Worm (Caenorhabditis elegans) whole organism, L1 larva: ENCODE data around the gene K02E10.7.

Source experiments
- C04F5.9 ChIP-seq: sonication (generic microtip); optimal IDR thresholded peaks from 2 replicates; lab custom pipeline; 2016; ENCODE audit warnings: missing genetic modification characterization, missing compliant biosample characterization
- C16A3.4 ChIP-seq: fragments of 150-350 bp; optimal IDR thresholded peaks from 2 replicates; lab custom pipeline; 2014; ENCODE audit warnings: missing biosample characterization, missing genetic modification characterization
- aly-2 ChIP-seq: fragments of 150-350 bp; optimal IDR thresholded peaks from 2 replicates; lab custom pipeline; 2014; ENCODE audit warnings: missing biosample characterization, missing genetic modification characterization
- blmp-1 ChIP-seq: fragments of 150-350 bp; optimal IDR thresholded peaks from 2 replicates; lab custom pipeline; 2014; ENCODE audit warnings: missing biosample characterization, missing genetic modification characterization
- ceh-63 ChIP-seq: fragments of 200-800 bp; sonication (Bioruptor generic); optimal IDR thresholded peaks from 2 replicates; lab custom pipeline; 2018; ENCODE audit warnings: mild to moderate bottlenecking, missing genetic modification characterization, missing compliant biosample characterization
- ceh-8 ChIP-seq: fragments of 200-800 bp; sonication (Bioruptor generic); optimal IDR thresholded peaks from 2 replicates; lab custom pipeline; 2018; ENCODE audit warnings: mild to moderate bottlenecking, missing genetic modification characterization, moderate library complexity, missing compliant biosample characterization
- ceh-88 ChIP-seq: fragments of 200-800 bp; sonication (Bioruptor generic); IDR thresholded peaks from 2 replicates; pipeline ENCODE4 v1.3.6; 2022; ENCODE audit warnings: missing genetic modification characterization, missing compliant biosample characterization
- dpl-1 ChIP-seq, 3 experiments: fragments of 150-350 bp in 2 of 3; sonication (generic microtip) in 1 of 3; optimal IDR thresholded peaks; 2 replicates each; lab custom pipeline; 2014 to 2017; ENCODE audit warnings: missing biosample characterization in 3 of 3, missing genetic modification characterization in 3 of 3, missing genetic modification reagents in 3 of 3
- efl-1 ChIP-seq, 4 experiments: fragments of 150-350 bp; optimal IDR thresholded peaks in 3 of 4; peaks in 1 of 4; 1 replicate in 1 of 4; 2 replicates in 3 of 4; lab custom pipeline; 2014; ENCODE audit warnings: missing biosample characterization in 2 of 4, missing genetic modification characterization in 2 of 4, missing genetic modification reagents in 2 of 4
- efl-3 ChIP-seq: fragments of 200-800 bp; sonication (Bioruptor generic); optimal IDR thresholded peaks from 2 replicates; lab custom pipeline; 2018; ENCODE audit warnings: mild to moderate bottlenecking, missing genetic modification characterization, missing compliant biosample characterization
- egl-13 ChIP-seq: sonication (generic microtip); optimal IDR thresholded peaks from 2 replicates; lab custom pipeline; 2016; ENCODE audit warnings: missing genotype, missing genetic modification reagents, missing genetic modification characterization, missing compliant biosample characterization
- egl-27 ChIP-seq, 2 experiments: fragments of 150-350 bp in 1 of 2; sonication (generic microtip); optimal IDR thresholded peaks; 3 replicates each; lab custom pipeline; 2017 to 2018; ENCODE audit warnings: missing biosample characterization in 2 of 2, missing genetic modification characterization in 2 of 2, missing genetic modification reagents in 2 of 2
- elt-2 ChIP-seq: sonication (generic microtip); optimal IDR thresholded peaks from 2 replicates; lab custom pipeline; 2016; ENCODE audit warnings: missing genetic modification characterization, mild to moderate bottlenecking, inconsistent platforms, missing compliant biosample characterization, missing genetic modification reagents
- elt-3 ChIP-seq, 6 experiments: fragments of 150-350 bp in 1 of 6; sonication (generic microtip); optimal IDR thresholded peaks; 2 replicates each; lab custom pipeline; 2017 to 2018; ENCODE audit warnings: missing biosample characterization in 6 of 6, missing genetic modification characterization in 6 of 6, inconsistent platforms in 1 of 6
- grh-1 ChIP-seq: fragments of 200-800 bp; sonication (Bioruptor generic); IDR thresholded peaks from 2 replicates; pipeline ENCODE4 v1.3.6; 2022; ENCODE audit warnings: missing genetic modification reagents, missing genetic modification characterization, missing compliant biosample characterization
- hlh-4 ChIP-seq: sonication (generic microtip); optimal IDR thresholded peaks from 2 replicates; lab custom pipeline; 2016; ENCODE audit warnings: mild to moderate bottlenecking, missing genetic modification characterization, missing compliant biosample characterization
- hpl-2 ChIP-seq: fragments of 150-350 bp; optimal IDR thresholded peaks from 2 replicates; lab custom pipeline; 2014; ENCODE audit warnings: missing biosample characterization, missing genetic modification reagents, missing genetic modification characterization
- irx-1 ChIP-seq: sonication (generic microtip); optimal IDR thresholded peaks from 2 replicates; lab custom pipeline; 2016; ENCODE audit warnings: missing genetic modification characterization, missing compliant biosample characterization
- lin-14 ChIP-seq: fragments of 200-800 bp; sonication (Bioruptor generic); optimal IDR thresholded peaks from 2 replicates; lab custom pipeline; 2018; ENCODE audit warnings: mild to moderate bottlenecking, missing genetic modification characterization, moderate library complexity, missing compliant biosample characterization
- lin-15B ChIP-seq: fragments of 150-350 bp; sonication (generic microtip); optimal IDR thresholded peaks from 3 replicates; lab custom pipeline; 2014; ENCODE audit warnings: missing biosample characterization, missing genetic modification characterization
- lin-35 ChIP-seq, 2 experiments: fragments of 150-350 bp; optimal IDR thresholded peaks; 2 replicates each; lab custom pipeline; 2014; ENCODE audit warnings: missing biosample characterization in 2 of 2, missing genetic modification characterization in 2 of 2, missing genetic modification reagents in 2 of 2
- lin-39 ChIP-seq: fragments of 150-350 bp; optimal IDR thresholded peaks from 2 replicates; lab custom pipeline; 2014; ENCODE audit warnings: missing biosample characterization, missing genetic modification reagents, missing genetic modification characterization
- lir-3 ChIP-seq: sonication (generic microtip); optimal IDR thresholded peaks from 2 replicates; lab custom pipeline; 2016; ENCODE audit warnings: mild to moderate bottlenecking, missing genetic modification characterization, moderate library complexity, missing compliant biosample characterization; ENCODE audit not compliant: poor library complexity
- lsy-2 ChIP-seq, 2 experiments: fragments of 150-350 bp; optimal IDR thresholded peaks; 2 replicates each; lab custom pipeline; 2014; ENCODE audit warnings: missing biosample characterization in 2 of 2, missing genetic modification characterization in 2 of 2
- mab-9 ChIP-seq: fragments of 200-800 bp; sonication (Bioruptor generic); IDR thresholded peaks from 2 replicates; pipeline ENCODE4 v1.3.6; 2022; ENCODE audit warnings: missing genetic modification reagents, missing genetic modification characterization, missing compliant biosample characterization
- mef-2 ChIP-seq: fragments of 150-350 bp; optimal IDR thresholded peaks from 2 replicates; lab custom pipeline; 2014; ENCODE audit warnings: missing biosample characterization, missing genetic modification characterization
- mep-1 ChIP-seq: fragments of 150-350 bp; optimal IDR thresholded peaks from 2 replicates; lab custom pipeline; 2014; ENCODE audit warnings: missing biosample characterization, missing genetic modification characterization
- nhr-11 ChIP-seq: fragments of 150-350 bp; optimal IDR thresholded peaks from 2 replicates; lab custom pipeline; 2014; ENCODE audit warnings: missing biosample characterization, missing genetic modification characterization
- nhr-12 ChIP-seq: sonication (generic microtip); optimal IDR thresholded peaks from 2 replicates; lab custom pipeline; 2017; ENCODE audit warnings: missing biosample characterization, missing genetic modification characterization
- nhr-20 ChIP-seq: sonication (generic microtip); optimal IDR thresholded peaks from 2 replicates; lab custom pipeline; 2016; ENCODE audit warnings: mild to moderate bottlenecking, missing genetic modification characterization, missing compliant biosample characterization
- nhr-237 ChIP-seq: fragments of 150-350 bp; optimal IDR thresholded peaks from 2 replicates; lab custom pipeline; 2014; ENCODE audit warnings: missing biosample characterization, missing genetic modification characterization
- nhr-47 ChIP-seq: sonication (generic microtip); optimal IDR thresholded peaks from 2 replicates; lab custom pipeline; 2016; ENCODE audit warnings: mild to moderate bottlenecking, missing genetic modification characterization, moderate library complexity, missing compliant biosample characterization
- nhr-71 ChIP-seq: sonication (generic microtip); optimal IDR thresholded peaks from 2 replicates; lab custom pipeline; 2016; ENCODE audit warnings: mild to moderate bottlenecking, missing genetic modification characterization, moderate library complexity, missing compliant biosample characterization
- nhr-77 ChIP-seq: fragments of 150-350 bp; optimal IDR thresholded peaks from 2 replicates; lab custom pipeline; 2014; ENCODE audit warnings: missing biosample characterization, missing genetic modification characterization
- nhr-85 ChIP-seq: sonication (generic microtip); peaks from one replicate; lab custom pipeline; 2016; ENCODE audit warnings: missing genetic modification characterization, inconsistent platforms, missing compliant biosample characterization
- pag-3 ChIP-seq: sonication (generic microtip); optimal IDR thresholded peaks from 2 replicates; lab custom pipeline; 2017; ENCODE audit warnings: missing genetic modification characterization, mild to moderate bottlenecking, missing compliant biosample characterization, antibody characterized with exemption, borderline replicate concordance; ENCODE audit not compliant: insufficient read depth
- pqm-1 ChIP-seq: sonication (generic microtip); optimal IDR thresholded peaks from 3 replicates; lab custom pipeline; 2017; ENCODE audit warnings: missing biosample characterization, missing genetic modification characterization
- rnt-1 ChIP-seq: sonication (generic microtip); optimal IDR thresholded peaks from 2 replicates; lab custom pipeline; 2016; ENCODE audit warnings: mild to moderate bottlenecking, missing genetic modification characterization, moderate library complexity, missing compliant biosample characterization
- skn-1 ChIP-seq: fragments of 150-350 bp; optimal IDR thresholded peaks from 2 replicates; lab custom pipeline; 2014; ENCODE audit warnings: missing biosample characterization, missing genetic modification characterization
- snpc-4 ChIP-seq: fragments of 150-350 bp; optimal IDR thresholded peaks from 2 replicates; lab custom pipeline; 2014; ENCODE audit warnings: missing biosample characterization, missing genetic modification characterization
- snu-23 ChIP-seq: sonication (generic microtip); optimal IDR thresholded peaks from 2 replicates; lab custom pipeline; 2016; ENCODE audit warnings: missing genetic modification characterization, missing compliant biosample characterization
- sup-37 ChIP-seq: fragments of 200-800 bp; sonication (Bioruptor generic); optimal IDR thresholded peaks from 2 replicates; lab custom pipeline; 2018; ENCODE audit warnings: mild to moderate bottlenecking, missing genetic modification characterization, missing compliant biosample characterization
- swsn-7 ChIP-seq: sonication (generic microtip); optimal IDR thresholded peaks from 2 replicates; lab custom pipeline; 2016; ENCODE audit warnings: missing genetic modification characterization, missing compliant biosample characterization
- tbx-2 ChIP-seq: sonication (generic microtip); optimal IDR thresholded peaks from 2 replicates; lab custom pipeline; 2016; ENCODE audit warnings: missing genetic modification characterization, missing compliant biosample characterization
- unc-130 ChIP-seq: fragments of 150-350 bp; optimal IDR thresholded peaks from 2 replicates; lab custom pipeline; 2017; ENCODE audit warnings: missing biosample characterization, missing genetic modification characterization, inconsistent platforms
- unc-30 ChIP-seq: sonication (generic microtip); optimal IDR thresholded peaks from 2 replicates; lab custom pipeline; 2017; ENCODE audit warnings: missing biosample characterization, missing genetic modification characterization
- unc-62 ChIP-seq: fragments of 150-350 bp; optimal IDR thresholded peaks from 2 replicates; lab custom pipeline; 2014; ENCODE audit warnings: missing biosample characterization, missing genetic modification reagents, missing genetic modification characterization
- vab-15 ChIP-seq: sonication (generic microtip); optimal IDR thresholded peaks from 2 replicates; lab custom pipeline; 2017; ENCODE audit warnings: missing genotype, mild to moderate bottlenecking, missing genetic modification characterization, missing compliant biosample characterization
- xbp-1 ChIP-seq: sonication (generic microtip); optimal IDR thresholded peaks from 2 replicates; lab custom pipeline; 2016; ENCODE audit warnings: missing genetic modification characterization, missing compliant biosample characterization
- ztf-11 ChIP-seq, 2 experiments: sonication (generic microtip); optimal IDR thresholded peaks; 2 replicates each; lab custom pipeline; 2016 to 2017; ENCODE audit warnings: missing genetic modification characterization in 2 of 2, missing biosample characterization in 1 of 2, missing compliant biosample characterization in 1 of 2

Gene K02E10.7

DNA sequence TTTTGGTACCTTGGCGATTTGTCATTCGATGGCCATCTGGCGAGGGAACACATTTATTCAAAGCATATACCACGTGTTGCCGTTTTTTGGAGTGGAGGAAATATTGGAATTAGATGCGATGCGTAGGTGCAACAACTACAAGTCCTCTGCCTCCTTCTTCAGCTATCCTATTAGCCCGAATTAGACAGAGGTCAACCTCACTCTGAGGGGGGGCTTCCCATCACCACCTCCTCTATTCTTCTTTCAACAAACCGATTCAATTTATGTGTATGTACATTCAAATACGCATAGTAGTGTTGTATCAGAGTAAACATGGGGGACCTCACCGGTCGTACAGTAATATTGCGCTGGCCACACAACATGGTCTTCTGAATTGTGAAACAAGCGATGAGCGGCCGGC is 10.5 kb downstream of the K02E10.7 start:
- peak; percentile 4 for TF ChIP-seq lin-14 (GFP tag; lab: Kevin White, UChicago)
- TF ChIP-seq ztf-11 (tag; optimal IDR thresholded peaks at IDR 0.05; lab: Kevin White, UChicago): no peak
- no peak for TF ChIP-seq pqm-1 (tag; lab: Kevin White, UChicago)
- TF ChIP-seq egl-13 (tag; lab: Kevin White, UChicago): no peak
- TF ChIP-seq ceh-8 (GFP tag; lab: Kevin White, UChicago): peak; percentile 25
- TF ChIP-seq nhr-237 (tag; lab: Kevin White, UChicago): no peak

DNA sequence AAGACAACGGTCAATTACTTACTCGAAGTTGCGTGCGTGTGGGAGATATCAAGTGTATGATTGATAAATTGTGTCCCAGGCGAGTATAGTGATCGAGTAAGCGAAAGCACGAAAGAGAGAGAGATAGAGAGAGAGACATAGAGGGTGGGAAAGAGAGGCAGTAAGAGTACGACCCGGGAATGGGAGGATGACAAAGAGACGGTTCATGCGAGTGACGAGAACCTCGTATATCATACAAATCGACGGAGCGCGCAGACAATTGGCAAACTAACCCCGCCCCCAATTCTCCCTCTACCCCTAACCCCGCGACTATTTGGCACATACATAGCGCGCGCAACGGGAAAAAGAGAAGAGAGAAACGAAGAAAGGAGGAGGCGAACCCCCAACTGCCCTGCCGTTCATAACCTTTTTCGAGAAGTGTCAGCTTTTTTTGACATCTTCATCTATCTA is 12.5 kb downstream of the K02E10.7 start, which contains the start of gene rabr-1:
Gene rabr-1, plus strand, starts transcription at position 316 of the 450 bp plus-strand sequence.
- TF ChIP-seq nhr-12 (tag; lab: Kevin White, UChicago) (no peak), nhr-47 (tag; lab: Kevin White, UChicago) (peak; percentile 43), snu-23 (GFP tag; lab: Kevin White, UChicago) (peak; percentile 75), nhr-11 (tag; lab: Kevin White, UChicago) (no peak), C16A3.4 (peak; percentile 33), rnt-1 (peak; percentile 32), nhr-85 (tag; lab: Kevin White, UChicago) (peak; percentile 97), skn-1 (tag; lab: Kevin White, UChicago) (peak; percentile 97), vab-15 (peak; percentile 24), egl-27 (tag; optimal IDR thresholded peaks at IDR 0.05; lab: Kevin White, UChicago) (no peak), grh-1 (peak; percentile 47), unc-30 (tag; lab: Kevin White, UChicago) (no peak), nhr-71 (peak; percentile 62), swsn-7 (tag; lab: Kevin White, UChicago) (peak; percentile 18), unc-130 (tag; lab: Kevin White, UChicago) (peak; percentile 69), pag-3 (tag; lab: Kevin White, UChicago) (no peak), hlh-4 (tag; lab: Kevin White, UChicago) (no peak), elt-3 (tag; optimal IDR thresholded peaks at IDR 0.05; lab: Kevin White, UChicago) (peak in 4 of 6 experiments; percentile 47 to 85 (median 62)), efl-3 (GFP tag; lab: Kevin White, UChicago) (no peak), lsy-2 (tag; optimal IDR thresholded peaks at IDR 0.05; lab: Kevin White, UChicago) (peak in 1 of 2 experiments; percentile 58), nhr-20 (tag; lab: Kevin White, UChicago) (peak; percentile 73), ceh-88 (GFP tag; lab: Robert Waterston, UW) (no peak), mab-9 (GFP tag; lab: Robert Waterston, UW) (no peak), lin-15B (tag; lab: Kevin White, UChicago) (no peak), mep-1 (tag; lab: Kevin White, UChicago) (peak; percentile 41), hpl-2 (GFP tag; lab: Kevin White, UChicago) (no peak), C04F5.9 (tag; lab: Kevin White, UChicago) (no peak), tbx-2 (tag; lab: Kevin White, UChicago) (peak; percentile 61), lin-35 (GFP tag; optimal IDR thresholded peaks at IDR 0.05; lab: Kevin White, UChicago) (peak; percentile 45 to 46), lin-14 (GFP tag; lab: Kevin White, UChicago) (peak; percentile 91), elt-2 (no peak), mef-2 (tag; lab: Kevin White, UChicago) (no peak), sup-37 (GFP tag; lab: Kevin White, UChicago) (no peak), egl-13 (tag; lab: Kevin White, UChicago) (no peak), nhr-77 (peak; percentile 22), snpc-4 (tag; lab: Kevin White, UChicago) (no peak), nhr-237 (tag; lab: Kevin White, UChicago) (no peak), efl-1 (optimal IDR thresholded peaks at IDR 0.05; lab: Kevin White, UChicago) (peak in 1 of 2 experiments; percentile 33), efl-1 (GFP tag; optimal IDR thresholded peaks at IDR 0.05 in 1 of 2; lab: Kevin White, UChicago) (no peak), xbp-1 (tag; lab: Kevin White, UChicago) (no peak), ceh-63 (no peak), irx-1 (tag; lab: Kevin White, UChicago) (peak; percentile 54), blmp-1 (peak; percentile 89), unc-62 (no peak), lin-39 (no peak), lir-3 (tag; lab: Kevin White, UChicago) (peak; percentile 17), dpl-1 (GFP tag; optimal IDR thresholded peaks at IDR 0.05; lab: Kevin White, UChicago) (peak in 1 of 3 experiments; percentile 1), aly-2 (tag; lab: Kevin White, UChicago) (no peak)
